Fruit fly (Drosophila melanogaster): ENCODE measurements around the gene CG13054.

- no peak for TF ChIP-seq Hr39 (GFP tag; optimal IDR thresholded peaks at IDR 0.05)
- no peak for TF ChIP-seq fkh (GFP tag; optimal IDR thresholded peaks at IDR 0.05)
- TF ChIP-seq dac (GFP tag; optimal IDR thresholded peaks at IDR 0.05) = no peak
- no peak for TF ChIP-seq Sox102F (GFP tag; optimal IDR thresholded peaks at IDR 0.05)
- no peak for TF ChIP-seq cyc (GFP tag; optimal IDR thresholded peaks at IDR 0.05)
- TF ChIP-seq Ets21C (GFP tag; optimal IDR thresholded peaks at IDR 0.05) = no peak
- TF ChIP-seq CG6854 (GFP tag; optimal IDR thresholded peaks at IDR 0.05) = no peak
- no peak for TF ChIP-seq CG15336 (GFP tag; IDR thresholded peaks at IDR 0.05)
- no peak for TF ChIP-seq CG6276 (GFP tag; optimal IDR thresholded peaks at IDR 0.05)
- TF ChIP-seq acj6 (GFP tag; optimal IDR thresholded peaks at IDR 0.05) = no peak
- TF ChIP-seq CG16779 (tag; optimal IDR thresholded peaks at IDR 0.05) = no peak
These were observed 15.5 kb upstream of the CG13054 start, which contains the start of gene CG13066 for dm6 chr3L:16272338-16272959.
